Worm (Caenorhabditis elegans) whole organism, young adult: Measurements from ENCODE around the gene arrd-12.

ENCODE experiments used
- B0019.2 ChIP-seq: fragments of 200-800 bp; sonication (Bioruptor generic); conservative IDR thresholded peaks from 2 replicates; pipeline ENCODE4 v1.3.6; 2022; ENCODE audit warnings: missing genetic modification reagents, missing genetic modification characterization, missing compliant biosample characterization
- D2030.7 ChIP-seq: fragments of 200-800 bp; sonication (Bioruptor generic); IDR thresholded peaks from 2 replicates; pipeline ENCODE4 v1.3.6; 2022; ENCODE audit warnings: missing genetic modification reagents, missing genetic modification characterization, missing compliant biosample characterization
- F22D6.2 ChIP-seq: sonication (generic microtip); optimal IDR thresholded peaks from 2 replicates; lab custom pipeline; 2016; ENCODE audit warnings: mild to moderate bottlenecking, missing genetic modification characterization, missing compliant biosample characterization
- F23B12.7 ChIP-seq: sonication (generic microtip); optimal IDR thresholded peaks from 2 replicates; lab custom pipeline; 2017; ENCODE audit warnings: missing genetic modification characterization, mild to moderate bottlenecking, missing compliant biosample characterization, antibody characterized with exemption, moderate library complexity; ENCODE audit not compliant: insufficient read depth
- F37B4.10 ChIP-seq: fragments of 200-800 bp; sonication (Bioruptor generic); IDR thresholded peaks from 2 replicates; pipeline ENCODE4 v1.3.6; 2022; ENCODE audit warnings: missing genetic modification characterization, missing compliant biosample characterization
- F39B2.1 ChIP-seq: fragments of 200-800 bp; sonication (Bioruptor generic); IDR thresholded peaks from 2 replicates; pipeline ENCODE4 v1.3.6; 2022; ENCODE audit warnings: missing genetic modification reagents, missing genetic modification characterization, missing compliant biosample characterization
- F57A8.1 ChIP-seq: fragments of 200-800 bp; sonication (Bioruptor generic); optimal IDR thresholded peaks from 2 replicates; lab custom pipeline; 2018; ENCODE audit warnings: mild to moderate bottlenecking, missing genetic modification characterization, moderate library complexity, missing compliant biosample characterization
- T26A5.8 ChIP-seq: sonication (generic microtip); optimal IDR thresholded peaks from 2 replicates; lab custom pipeline; 2016; ENCODE audit warnings: missing genetic modification characterization, missing compliant biosample characterization
- Y53F4B.3 ChIP-seq: fragments of 200-800 bp; sonication (Bioruptor generic); IDR thresholded peaks from 2 replicates; pipeline ENCODE4 v1.3.6; 2022; ENCODE audit warnings: missing genetic modification reagents, missing genetic modification characterization, missing compliant biosample characterization
- Y67H2A.10 ChIP-seq: fragments of 200-800 bp; sonication (Bioruptor generic); conservative IDR thresholded peaks from 2 replicates; pipeline ENCODE4 v1.3.6; 2022; ENCODE audit warnings: missing genetic modification reagents, missing genetic modification characterization, missing compliant biosample characterization
- Y95B8A.8 ChIP-seq: fragments of 200-800 bp; sonication (Bioruptor generic); IDR thresholded peaks from 2 replicates; pipeline ENCODE4 v1.3.6; 2022; ENCODE audit warnings: missing genetic modification reagents, missing genetic modification characterization, missing compliant biosample characterization
- akir-1 ChIP-seq: fragments of 200-800 bp; sonication (Bioruptor generic); optimal IDR thresholded peaks from 2 replicates; lab custom pipeline; 2018; ENCODE audit warnings: mild to moderate bottlenecking, missing genetic modification characterization, moderate library complexity, missing compliant biosample characterization
- ama-1 ChIP-seq, 3 experiments: fragments of 150-350 bp in 1 of 3; sonication (generic microtip) in 2 of 3; optimal IDR thresholded peaks; 2 replicates each; lab custom pipeline; 2014 to 2018; ENCODE audit warnings: missing biosample characterization in 2 of 3, missing genetic modification characterization in 2 of 3, missing genetic modification reagents in 2 of 3
- athp-1 ChIP-seq: sonication (generic microtip); optimal IDR thresholded peaks from 2 replicates; lab custom pipeline; 2017; ENCODE audit warnings: mild to moderate bottlenecking, missing genetic modification characterization, missing compliant biosample characterization
- attf-3 ChIP-seq: fragments of 200-800 bp; sonication (Bioruptor generic); conservative IDR thresholded peaks from 2 replicates; pipeline ENCODE4 v1.3.6; 2022; ENCODE audit warnings: missing genetic modification reagents, missing genetic modification characterization, missing compliant biosample characterization
- bed-2 ChIP-seq: fragments of 200-800 bp; sonication (Bioruptor generic); IDR thresholded peaks from 2 replicates; pipeline ENCODE4 v1.3.6; 2022; ENCODE audit warnings: missing genetic modification reagents, missing genetic modification characterization, missing compliant biosample characterization
- ccch-3 ChIP-seq: fragments of 200-800 bp; sonication (Bioruptor generic); optimal IDR thresholded peaks from 2 replicates; lab custom pipeline; 2018; ENCODE audit warnings: mild to moderate bottlenecking, missing genetic modification characterization, missing compliant biosample characterization
- cebp-1 ChIP-seq, 2 experiments: fragments of 200-800 bp in 1 of 2; sonication (Bioruptor generic) in 1 of 2; sonication (generic microtip) in 1 of 2; IDR thresholded peaks in 1 of 2; optimal IDR thresholded peaks in 1 of 2; 2 replicates each; pipeline versions ENCODE4 v1.3.6 to Lab custom; 2017 to 2022; ENCODE audit warnings: missing compliant biosample characterization in 2 of 2, missing genetic modification characterization in 2 of 2, mild to moderate bottlenecking in 1 of 2, missing genetic modification reagents in 1 of 2, moderate library complexity in 1 of 2
- ceh-27 ChIP-seq: fragments of 200-800 bp; sonication (Bioruptor generic); optimal IDR thresholded peaks from 2 replicates; lab custom pipeline; 2018; ENCODE audit warnings: mild to moderate bottlenecking, missing genetic modification characterization, moderate library complexity, missing compliant biosample characterization
- ceh-40 ChIP-seq: fragments of 200-800 bp; sonication (Bioruptor generic); IDR thresholded peaks from 2 replicates; pipeline ENCODE4 v1.3.6; 2022; ENCODE audit warnings: missing genetic modification characterization, missing compliant biosample characterization
- ceh-79 ChIP-seq: sonication (generic microtip); optimal IDR thresholded peaks from 2 replicates; lab custom pipeline; 2017; ENCODE audit warnings: mild to moderate bottlenecking, missing genetic modification characterization, missing compliant biosample characterization
- dox-1 ChIP-seq: fragments of 200-800 bp; sonication (Bioruptor generic); IDR thresholded peaks from 2 replicates; pipeline ENCODE4 v1.3.6; 2022; ENCODE audit warnings: missing genetic modification reagents, missing genetic modification characterization, missing compliant biosample characterization
- dpff-1 ChIP-seq: sonication (generic microtip); optimal IDR thresholded peaks from 2 replicates; lab custom pipeline; 2017; ENCODE audit warnings: mild to moderate bottlenecking, missing genetic modification characterization, missing compliant biosample characterization
- dpl-1 ChIP-seq: fragments of 150-350 bp; optimal IDR thresholded peaks from 2 replicates; lab custom pipeline; 2014; ENCODE audit warnings: missing biosample characterization, missing genetic modification reagents, missing genetic modification characterization
- egl-44 ChIP-seq: fragments of 200-800 bp; sonication (Bioruptor generic); IDR thresholded peaks from 2 replicates; pipeline ENCODE4 v1.3.6; 2022; ENCODE audit warnings: missing genetic modification reagents, missing genetic modification characterization, missing compliant biosample characterization
- egrh-3 ChIP-seq: fragments of 200-800 bp; sonication (Bioruptor generic); IDR thresholded peaks from 2 replicates; pipeline ENCODE4 v1.3.6; 2022; ENCODE audit warnings: missing genetic modification reagents, missing genetic modification characterization, missing compliant biosample characterization
- gei-17 ChIP-seq: fragments of 200-800 bp; sonication (Bioruptor generic); optimal IDR thresholded peaks from 2 replicates; lab custom pipeline; 2018; ENCODE audit warnings: mild to moderate bottlenecking, missing genetic modification characterization, missing compliant biosample characterization
- hlh-12 ChIP-seq: sonication (generic microtip); optimal IDR thresholded peaks from 2 replicates; lab custom pipeline; 2016; ENCODE audit warnings: missing genetic modification characterization, missing compliant biosample characterization
- hmg-1.2 ChIP-seq: fragments of 200-800 bp; sonication (Bioruptor generic); IDR thresholded peaks from 2 replicates; pipeline ENCODE4 v1.3.6; 2022; ENCODE audit warnings: missing genetic modification reagents, missing genetic modification characterization, missing compliant biosample characterization
- let-607 ChIP-seq, 2 experiments: fragments of 200-800 bp in 1 of 2; sonication (Bioruptor generic) in 1 of 2; sonication (generic microtip) in 1 of 2; optimal IDR thresholded peaks; 2 replicates each; lab custom pipeline; 2016 to 2018; ENCODE audit warnings: mild to moderate bottlenecking in 2 of 2, missing compliant biosample characterization in 2 of 2, missing genetic modification characterization in 2 of 2, moderate library complexity in 2 of 2, missing genotype in 1 of 2
- lin-40 ChIP-seq: sonication (generic microtip); optimal IDR thresholded peaks from 2 replicates; lab custom pipeline; 2016; ENCODE audit warnings: missing genetic modification characterization, mild to moderate bottlenecking, missing compliant biosample characterization, missing genotype, missing genetic modification reagents
- lir-1 ChIP-seq: fragments of 200-800 bp; sonication (Bioruptor generic); conservative IDR thresholded peaks from 2 replicates; pipeline ENCODE4 v1.3.6; 2022; ENCODE audit warnings: missing genetic modification reagents, missing genetic modification characterization, missing compliant biosample characterization
- madf-6 ChIP-seq: fragments of 200-800 bp; sonication (Bioruptor generic); IDR thresholded peaks from 2 replicates; pipeline ENCODE4 v1.3.6; 2022; ENCODE audit warnings: missing genetic modification reagents, missing genetic modification characterization, missing compliant biosample characterization
- mcd-1 ChIP-seq: fragments of 200-800 bp; sonication (Bioruptor generic); IDR thresholded peaks from 2 replicates; pipeline ENCODE4 v1.3.6; 2022; ENCODE audit warnings: missing genetic modification reagents, missing genetic modification characterization, missing compliant biosample characterization
- mxl-1 ChIP-seq: sonication (generic microtip); optimal IDR thresholded peaks from 2 replicates; lab custom pipeline; 2016; ENCODE audit warnings: missing genetic modification characterization, missing compliant biosample characterization
- nhr-179 ChIP-seq: sonication (generic microtip); optimal IDR thresholded peaks from 2 replicates; lab custom pipeline; 2016; ENCODE audit warnings: mild to moderate bottlenecking, missing genetic modification characterization, missing compliant biosample characterization
- nhr-90 ChIP-seq: sonication (generic microtip); optimal IDR thresholded peaks from 2 replicates; lab custom pipeline; 2016; ENCODE audit warnings: missing genotype, mild to moderate bottlenecking, missing genetic modification characterization, missing compliant biosample characterization
- rcor-1 ChIP-seq: fragments of 200-800 bp; sonication (Bioruptor generic); IDR thresholded peaks from 2 replicates; pipeline ENCODE4 v1.3.6; 2022; ENCODE audit warnings: missing genetic modification reagents, missing genetic modification characterization, missing compliant biosample characterization
- sdz-38 ChIP-seq: sonication (generic microtip); optimal IDR thresholded peaks from 2 replicates; lab custom pipeline; 2016; ENCODE audit warnings: missing genotype, missing genetic modification characterization, missing compliant biosample characterization
- somi-1 ChIP-seq: fragments of 200-800 bp; sonication (Bioruptor generic); optimal IDR thresholded peaks from 2 replicates; lab custom pipeline; 2018; ENCODE audit warnings: mild to moderate bottlenecking, missing genetic modification characterization, missing compliant biosample characterization
- sptf-2 ChIP-seq: fragments of 200-800 bp; sonication (Bioruptor generic); optimal IDR thresholded peaks from 2 replicates; lab custom pipeline; 2018; ENCODE audit warnings: mild to moderate bottlenecking, missing genetic modification characterization, missing compliant biosample characterization
- tbx-9 ChIP-seq: sonication (generic microtip); optimal IDR thresholded peaks from 2 replicates; lab custom pipeline; 2016; ENCODE audit warnings: borderline replicate concordance, missing genetic modification characterization, inconsistent platforms, missing compliant biosample characterization
- zim-3 ChIP-seq: sonication (generic microtip); optimal IDR thresholded peaks from 2 replicates; lab custom pipeline; 2017; ENCODE audit warnings: mild to moderate bottlenecking, missing genetic modification characterization, moderate library complexity, missing compliant biosample characterization
- ztf-18 ChIP-seq: sonication (generic microtip); optimal IDR thresholded peaks from 2 replicates; lab custom pipeline; 2016; ENCODE audit warnings: missing genotype, mild to moderate bottlenecking, missing genetic modification characterization, missing compliant biosample characterization
- ztf-22 ChIP-seq: fragments of 200-800 bp; sonication (Bioruptor generic); optimal IDR thresholded peaks from 2 replicates; lab custom pipeline; 2018; ENCODE audit warnings: mild to moderate bottlenecking, missing genetic modification characterization, moderate library complexity, missing compliant biosample characterization
- ztf-28 ChIP-seq: fragments of 200-800 bp; sonication (Bioruptor generic); IDR thresholded peaks from 2 replicates; pipeline ENCODE4 v1.3.6; 2022; ENCODE audit warnings: missing genetic modification reagents, missing genetic modification characterization, missing compliant biosample characterization

arrd-12 gene

ce11 chrII:13722763-13723162 is 43.3 kb upstream of the arrd-12 start, which contains the start of gene Y54G9A.5 (continued):
- TF ChIP-seq dpl-1 (GFP tag; lab: Kevin White, UChicago) = peak; percentile 66
- TF ChIP-seq ama-1 (optimal IDR thresholded peaks at IDR 0.05; lab: Kevin White, UChicago) = no peak
- no peak for TF ChIP-seq ama-1 (GFP tag; optimal IDR thresholded peaks at IDR 0.05; lab: Kevin White, UChicago)
- TF ChIP-seq ceh-40 = no peak
- no peak for TF ChIP-seq ceh-79 (tag; lab: Kevin White, UChicago)
- no peak for TF ChIP-seq F39B2.1 (GFP tag; lab: Robert Waterston, UW)
- no peak for TF ChIP-seq ztf-18 (tag; lab: Kevin White, UChicago)
- TF ChIP-seq nhr-90 (tag; lab: Kevin White, UChicago) = no peak
- no peak for TF ChIP-seq zim-3 (tag; lab: Kevin White, UChicago)
- TF ChIP-seq D2030.7 (GFP tag; lab: Robert Waterston, UW) = peak; percentile 85

- TF ChIP-seq B0019.2 (GFP tag; lab: Robert Waterston, UW) = no peak
- TF ChIP-seq sdz-38 (tag; lab: Kevin White, UChicago) = no peak
- no peak for TF ChIP-seq zim-3 (tag; lab: Kevin White, UChicago)
- peak; percentile 25 for TF ChIP-seq athp-1 (tag; lab: Kevin White, UChicago)
- 0 out of 2 replicates have a peak, but pooled peaks have one; percentile 8 for TF ChIP-seq dox-1
- TF ChIP-seq ama-1 (optimal IDR thresholded peaks at IDR 0.05; lab: Kevin White, UChicago) = no peak
- no peak for TF ChIP-seq ama-1 (GFP tag; optimal IDR thresholded peaks at IDR 0.05; lab: Kevin White, UChicago)
- TF ChIP-seq mxl-1 = no peak
- TF ChIP-seq attf-3 (GFP tag; lab: Robert Waterston, UW) = no peak
- no peak for TF ChIP-seq egrh-3
- TF ChIP-seq ccch-3 = no peak
- TF ChIP-seq Y95B8A.8 (GFP tag; lab: Robert Waterston, UW) = peak; percentile 71; the same call in 1 of the 2 replicates
- no peak for TF ChIP-seq ztf-22 (GFP tag; lab: Kevin White, UChicago)
- no peak for TF ChIP-seq Y67H2A.10 (GFP tag; lab: Robert Waterston, UW)
- no peak for TF ChIP-seq let-607 (tag; optimal IDR thresholded peaks at IDR 0.05; lab: Kevin White, UChicago)
- no peak for TF ChIP-seq Y53F4B.3 (GFP tag; lab: Robert Waterston, UW)
- TF ChIP-seq sptf-2 (GFP tag; lab: Kevin White, UChicago) = no peak
- TF ChIP-seq F37B4.10 = no peak
- TF ChIP-seq tbx-9 (tag; lab: Kevin White, UChicago) = no peak
- 0 out of 2 replicates have a peak, but pooled peaks have one; percentile 17 for TF ChIP-seq mcd-1 (GFP tag; lab: Robert Waterston, UW)
- TF ChIP-seq rcor-1 (GFP tag; lab: Robert Waterston, UW) = no peak
- no peak for TF ChIP-seq T26A5.8
- TF ChIP-seq akir-1 = no peak
- no peak for TF ChIP-seq gei-17 (GFP tag; lab: Kevin White, UChicago)
- no peak for TF ChIP-seq dpff-1 (tag; lab: Kevin White, UChicago)
- no peak for TF ChIP-seq lir-1 (GFP tag; lab: Robert Waterston, UW)
- no peak for TF ChIP-seq somi-1 (GFP tag; lab: Kevin White, UChicago)
- 0 out of 2 replicates have a peak, but pooled peaks have one; percentile 54 for TF ChIP-seq egl-44 (GFP tag; lab: Robert Waterston, UW)
- TF ChIP-seq hmg-1.2 (GFP tag; lab: Robert Waterston, UW) = peak; percentile 14; the same call in 1 of the 2 replicates
- no peak for TF ChIP-seq cebp-1 (GFP tag; IDR thresholded peaks at IDR 0.05; lab: Robert Waterston, UW)
- TF ChIP-seq cebp-1 (tag; optimal IDR thresholded peaks at IDR 0.05; lab: Kevin White, UChicago) = peak; percentile 24
- TF ChIP-seq bed-2 (GFP tag; lab: Robert Waterston, UW) = no peak
- TF ChIP-seq F57A8.1 (GFP tag; lab: Kevin White, UChicago) = no peak
- TF ChIP-seq ztf-28 (GFP tag; lab: Robert Waterston, UW) = 0 out of 2 replicates have a peak, but pooled peaks have one; percentile 60
- no peak for TF ChIP-seq lin-40 (tag; lab: Kevin White, UChicago)
- no peak for TF ChIP-seq F22D6.2 (tag; lab: Kevin White, UChicago)
- no peak for TF ChIP-seq ceh-79 (tag; lab: Kevin White, UChicago)
- TF ChIP-seq F23B12.7 (tag; lab: Kevin White, UChicago) = peak; percentile 22
- no peak for TF ChIP-seq nhr-179
- TF ChIP-seq madf-6 = peak; percentile 38; the same call in 1 of the 2 replicates
- TF ChIP-seq ceh-27 (GFP tag; lab: Kevin White, UChicago) = no peak
- no peak for TF ChIP-seq hlh-12
These were observed 42.3 kb upstream of the arrd-12 start for ce11 chrII:13723754-13724153.
